Worm (Caenorhabditis elegans) whole organism, L2 larva: Measurements from ENCODE around the gene Y110A2AL.1.

Experiments
- F13H6.1 ChIP-seq: sonication (generic microtip); optimal IDR thresholded peaks from 2 replicates; lab custom pipeline; 2016; ENCODE audit warnings: missing genetic modification characterization, missing compliant biosample characterization
- ama-1 ChIP-seq: fragments of 150-350 bp; optimal IDR thresholded peaks from 2 replicates; lab custom pipeline; 2018; ENCODE audit warnings: inconsistent platforms
- lin-39 ChIP-seq: fragments of 150-350 bp; optimal IDR thresholded peaks from 2 replicates; lab custom pipeline; 2014; ENCODE audit warnings: missing biosample characterization, missing genetic modification reagents, missing genetic modification characterization
- mab-5 ChIP-seq: fragments of 150-350 bp; optimal IDR thresholded peaks from 2 replicates; lab custom pipeline; 2014; ENCODE audit warnings: missing biosample characterization, missing genetic modification characterization
- nhr-23 ChIP-seq: fragments of 150-350 bp; optimal IDR thresholded peaks from 2 replicates; lab custom pipeline; 2014; ENCODE audit warnings: missing biosample characterization, missing genetic modification reagents, missing genetic modification characterization
- nhr-25 ChIP-seq: fragments of 150-350 bp; sonication (generic microtip); optimal IDR thresholded peaks from 3 replicates; lab custom pipeline; 2014; ENCODE audit warnings: missing biosample characterization, missing genetic modification characterization
- snpc-4 ChIP-seq: fragments of 150-350 bp; optimal IDR thresholded peaks from 2 replicates; lab custom pipeline; 2014; ENCODE audit warnings: missing biosample characterization, missing genetic modification characterization
- unc-55 ChIP-seq: fragments of 150-350 bp; sonication (generic microtip); optimal IDR thresholded peaks from 3 replicates; lab custom pipeline; 2014; ENCODE audit warnings: missing biosample characterization, missing genetic modification reagents, missing genetic modification characterization
- unc-62 ChIP-seq: fragments of 150-350 bp; optimal IDR thresholded peaks from 2 replicates; lab custom pipeline; 2014; ENCODE audit warnings: missing biosample characterization, missing genetic modification reagents, missing genetic modification characterization
- ztf-11 ChIP-seq: sonication (generic microtip); optimal IDR thresholded peaks from 2 replicates; lab custom pipeline; 2017; ENCODE audit warnings: missing biosample characterization, missing genetic modification characterization

DNA sequence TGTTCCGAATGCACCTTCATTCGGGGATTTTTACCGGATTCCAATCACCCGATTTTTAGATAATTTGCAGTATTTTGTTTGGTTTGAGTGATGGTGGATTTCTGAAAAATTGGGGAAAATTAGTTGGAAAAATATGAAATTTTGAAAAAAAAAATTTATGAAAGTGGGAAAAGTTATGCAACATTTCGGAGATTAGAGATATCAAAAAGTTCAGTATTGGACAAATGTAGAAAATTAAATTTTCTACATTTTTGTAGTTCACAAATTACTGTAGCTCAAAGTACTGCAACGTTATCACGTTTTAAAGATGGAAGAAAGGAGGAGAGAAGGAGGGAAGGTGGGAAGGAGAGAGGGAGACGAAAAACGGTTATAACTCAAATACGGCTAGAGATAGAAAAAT, 22.4 kb upstream of the Y110A2AL.1 start, which contains the start of gene ptc-3:
- TF ChIP-seq lin-39 (tag; lab: Kevin White, UChicago) (no peak), ama-1 (lab: Kevin White, UChicago) (no peak), nhr-23 (tag; lab: Kevin White, UChicago) (no peak), ztf-11 (tag; lab: Kevin White, UChicago) (no peak), nhr-25 (tag; lab: Kevin White, UChicago) (no peak), unc-62 (no peak), unc-55 (GFP tag; lab: Kevin White, UChicago) (no peak), F13H6.1 (tag; lab: Kevin White, UChicago) (no peak), mab-5 (tag; lab: Kevin White, UChicago) (no peak), snpc-4 (tag; lab: Kevin White, UChicago) (no peak)
